Worm (Caenorhabditis elegans): ENCODE measurements around the gene C44H4.8.

Gene C44H4.8

ce11 chrX:14580853-14581252 is 14.1 kb upstream of the C44H4.8 start:
- TF ChIP-seq nhr-23 (tag; optimal IDR thresholded peaks at IDR 0.05) (peak; percentile 79), elt-3 (tag; optimal IDR thresholded peaks at IDR 0.05) (peak in 1 of 3 experiments; percentile 52), nfya-1 (tag; optimal IDR thresholded peaks at IDR 0.05; ENCODE audit: insufficient read depth) (no peak)

ce11 chrX:14581429-14581828 is 13.5 kb upstream of the C44H4.8 start, which contains the start of gene sym-1:
Gene sym-1 (plus strand): TSS chrX:14581622.
- no peak for TF ChIP-seq nhr-67 (tag; optimal IDR thresholded peaks at IDR 0.05)
- no peak for TF ChIP-seq nhr-237 (tag; optimal IDR thresholded peaks at IDR 0.05)
- TF ChIP-seq unc-62 (GFP tag; optimal IDR thresholded peaks at IDR 0.05), result no peak
- no peak for TF ChIP-seq egl-27 (tag; optimal IDR thresholded peaks at IDR 0.05)
- peak; percentile 10 for TF ChIP-seq elt-1 (tag; optimal IDR thresholded peaks at IDR 0.05)
- TF ChIP-seq eor-1 (tag; optimal IDR thresholded peaks at IDR 0.05), result no peak
- TF ChIP-seq skn-1 (tag; optimal IDR thresholded peaks at IDR 0.05), result no peak
- TF ChIP-seq ZK546.5 (tag; optimal IDR thresholded peaks at IDR 0.05), result no peak
- no peak for TF ChIP-seq nhr-77 (tag; optimal IDR thresholded peaks at IDR 0.05)
- TF ChIP-seq nhr-23 (tag; optimal IDR thresholded peaks at IDR 0.05), result peak; percentile 90
- TF ChIP-seq ama-1 (optimal IDR thresholded peaks at IDR 0.05), result no peak
- no peak for TF ChIP-seq mdl-1 (tag; optimal IDR thresholded peaks at IDR 0.05)
- no peak for TF ChIP-seq hmg-11 (tag; optimal IDR thresholded peaks at IDR 0.05)
- no peak for TF ChIP-seq nhr-11 (tag; optimal IDR thresholded peaks at IDR 0.05)
- no peak for TF ChIP-seq zag-1 (tag; optimal IDR thresholded peaks at IDR 0.05)
- no peak for TF ChIP-seq fkh-2 (tag; optimal IDR thresholded peaks at IDR 0.05)
- no peak for TF ChIP-seq daf-12 (tag; optimal IDR thresholded peaks at IDR 0.05)
- TF ChIP-seq sea-2 (GFP tag; optimal IDR thresholded peaks at IDR 0.05), result no peak
- TF ChIP-seq lsy-12 (tag; optimal IDR thresholded peaks at IDR 0.05), result no peak
- no peak for TF ChIP-seq ceh-82 (tag; optimal IDR thresholded peaks at IDR 0.05)
- TF ChIP-seq fos-1 (tag; optimal IDR thresholded peaks at IDR 0.05), result no peak
- no peak for TF ChIP-seq ceh-16 (tag; optimal IDR thresholded peaks at IDR 0.05)
- TF ChIP-seq aly-2 (tag; optimal IDR thresholded peaks at IDR 0.05), result no peak
- no peak for TF ChIP-seq jun-1 (tag; optimal IDR thresholded peaks at IDR 0.05)
- no peak for TF ChIP-seq pqm-1 (tag; optimal IDR thresholded peaks at IDR 0.05)
- TF ChIP-seq tbx-2 (tag; optimal IDR thresholded peaks at IDR 0.05), result no peak
- TF ChIP-seq nhr-43 (tag; optimal IDR thresholded peaks at IDR 0.05; ENCODE audit: poor library complexity, severe bottlenecking), result peak; percentile 58
- no peak for TF ChIP-seq elt-2 (tag; optimal IDR thresholded peaks at IDR 0.05)
- TF ChIP-seq ceh-28 (tag; optimal IDR thresholded peaks at IDR 0.05), result no peak
- no peak for TF ChIP-seq pha-4 (tag; optimal IDR thresholded peaks at IDR 0.05)
- TF ChIP-seq nfya-1 (tag; optimal IDR thresholded peaks at IDR 0.05; ENCODE audit: insufficient read depth), result no peak
- no peak for TF ChIP-seq mml-1 (tag; optimal IDR thresholded peaks at IDR 0.05)
- TF ChIP-seq nhr-76 (tag; optimal IDR thresholded peaks at IDR 0.05), result no peak
- TF ChIP-seq nhr-25 (tag; optimal IDR thresholded peaks at IDR 0.05), result peak; percentile 84
- TF ChIP-seq snpc-4 (tag; optimal IDR thresholded peaks at IDR 0.05), result no peak
- peak in 1 of 3 experiments; percentile 55 for TF ChIP-seq elt-3 (tag; optimal IDR thresholded peaks at IDR 0.05)
- no peak for TF ChIP-seq nhr-28 (tag; optimal IDR thresholded peaks at IDR 0.05)
- no peak for TF ChIP-seq ztf-11 (tag; optimal IDR thresholded peaks at IDR 0.05)
- TF ChIP-seq R02D3.7 (tag; optimal IDR thresholded peaks at IDR 0.05), result no peak

- TF ChIP-seq elt-2 (tag; optimal IDR thresholded peaks at IDR 0.05) (no peak), tbx-2 (tag; optimal IDR thresholded peaks at IDR 0.05) (no peak), ceh-9 (tag; optimal IDR thresholded peaks at IDR 0.05) (no peak), ceh-82 (tag; optimal IDR thresholded peaks at IDR 0.05) (no peak), nhr-23 (tag; optimal IDR thresholded peaks at IDR 0.05) (peak; percentile 52), eor-1 (tag; optimal IDR thresholded peaks at IDR 0.05) (no peak)
Observed at ce11 chrX:14584335-14584734, 10.6 kb upstream of the C44H4.8 start.

All from whole organism, L3 larva.